Fruit fly (Drosophila melanogaster): ENCODE measurements around the gene tim.

Gene tim

dm6 chr2L:3507209-3508164, at the start of gene tim (continued):
- TF ChIP-seq lab (GFP tag; optimal IDR thresholded peaks at IDR 0.05) (peak; percentile 17), toy (GFP tag; IDR thresholded peaks at IDR 0.05) (no peak), CG6272 (GFP tag; IDR thresholded peaks at IDR 0.05) (no peak), Jarid2 (GFP tag; optimal IDR thresholded peaks at IDR 0.05) (no peak), grau (tag; optimal IDR thresholded peaks at IDR 0.05) (peak; percentile 56), cato (GFP tag; optimal IDR thresholded peaks at IDR 0.05; ENCODE audit: borderline replicate concordance) (no peak), Gsc (GFP tag; IDR thresholded peaks at IDR 0.05) (no peak), bcd (GFP tag; optimal IDR thresholded peaks at IDR 0.05) (peak; percentile 42), fd96Cb (tag; optimal IDR thresholded peaks at IDR 0.05) (peak; percentile 47), gsb-n (tag; optimal IDR thresholded peaks at IDR 0.05) (peak; percentile 15), CG9727 (GFP tag; optimal IDR thresholded peaks at IDR 0.05) (peak; percentile 43), sr (GFP tag; IDR thresholded peaks at IDR 0.05) (peak; percentile 91), CG31441 (GFP tag; IDR thresholded peaks at IDR 0.05) (peak; percentile 56; the same call in 1 of the 2 replicates), CG11456 (GFP tag; IDR thresholded peaks at IDR 0.05) (0 out of 3 replicates have a peak, but pooled peaks have one; percentile 44), CG10979 (tag; optimal IDR thresholded peaks at IDR 0.05) (peak; percentile 50), Opbp (GFP tag; IDR thresholded peaks at IDR 0.05; ENCODE audit: partially characterized antibody) (0 out of 3 replicates have a peak, but pooled peaks have one; percentile 14), Dek (tag; optimal IDR thresholded peaks at IDR 0.05) (no peak), cg (GFP tag; optimal IDR thresholded peaks at IDR 0.05) (peak; percentile 77), sens (GFP tag) (peak; percentile 84), rib (GFP tag; IDR thresholded peaks at IDR 0.05) (no peak), CG15514 (GFP tag; optimal IDR thresholded peaks at IDR 0.05) (peak; percentile 20), Dbx (GFP tag; IDR thresholded peaks at IDR 0.05) (0 out of 3 replicates have a peak, but pooled peaks have one; percentile 7), CG18262 (tag; optimal IDR thresholded peaks at IDR 0.05) (peak; percentile 48)

dm6 chr2L:3557471-3557870, 49.6 kb upstream of the tim start:
- TF ChIP-seq grau (tag; optimal IDR thresholded peaks at IDR 0.05) (peak; percentile 53), Pdp1 (GFP tag; optimal IDR thresholded peaks at IDR 0.05) (peak in 1 of 2 experiments; percentile 47), phol (tag; optimal IDR thresholded peaks at IDR 0.05) (no peak), nom (GFP tag; optimal IDR thresholded peaks at IDR 0.05) (peak; percentile 2)

- no peak for TF ChIP-seq CG17359 (tag; optimal IDR thresholded peaks at IDR 0.05)
- peak; percentile 58; the same call in 1 of the 2 replicates for TF ChIP-seq Awh (GFP tag; IDR thresholded peaks at IDR 0.05)
- no peak for TF ChIP-seq CG17912 (GFP tag; optimal IDR thresholded peaks at IDR 0.05)
- no peak for TF ChIP-seq crol (GFP tag; IDR thresholded peaks at IDR 0.05)
- no peak for TF ChIP-seq grau (tag; optimal IDR thresholded peaks at IDR 0.05)
- TF ChIP-seq jumu (GFP tag; optimal IDR thresholded peaks at IDR 0.05): no peak
- no peak for TF ChIP-seq CG18262 (tag; optimal IDR thresholded peaks at IDR 0.05)
- TF ChIP-seq CG4424 (GFP tag; optimal IDR thresholded peaks at IDR 0.05): no peak
- TF ChIP-seq abd-A (tag; optimal IDR thresholded peaks at IDR 0.05): peak; percentile 7
- TF ChIP-seq Mrtf (GFP tag; IDR thresholded peaks at IDR 0.05): no peak
- no peak for TF ChIP-seq CG30431 (GFP tag; optimal IDR thresholded peaks at IDR 0.05)
- TF ChIP-seq fd102C (GFP tag; optimal IDR thresholded peaks at IDR 0.05): no peak
- no peak for TF ChIP-seq H15 (GFP tag; IDR thresholded peaks at IDR 0.05)
- TF ChIP-seq B-H1 (GFP tag; IDR thresholded peaks at IDR 0.05): no peak
- TF ChIP-seq ato (GFP tag; IDR thresholded peaks at IDR 0.05; ENCODE audit: partially characterized antibody): no peak
- no peak for TF ChIP-seq Gug (GFP tag; IDR thresholded peaks at IDR 0.05)
- TF ChIP-seq CG4820 (GFP tag; optimal IDR thresholded peaks at IDR 0.05): no peak
- peak; percentile 57 for TF ChIP-seq gsb-n (tag; optimal IDR thresholded peaks at IDR 0.05)
- no peak for TF ChIP-seq CG2712 (tag; optimal IDR thresholded peaks at IDR 0.05)
- TF ChIP-seq CG11085 (GFP tag; IDR thresholded peaks at IDR 0.05): no peak
- no peak for TF ChIP-seq CG8290 (GFP tag; optimal IDR thresholded peaks at IDR 0.05)
- TF ChIP-seq CG8290 (tag; optimal IDR thresholded peaks at IDR 0.05): no peak
- no peak for TF ChIP-seq CG7372 (GFP tag; IDR thresholded peaks at IDR 0.05)
- no peak for TF ChIP-seq ind (GFP tag; optimal IDR thresholded peaks at IDR 0.05)
Measured at dm6 chr2L:3556937-3557336, 49.0 kb upstream of the tim start.
